Worm (Caenorhabditis elegans) whole organism, L1 larva: ENCODE results near the gene C54D1.7.

Experiments
- C16A3.4 ChIP-seq: fragments of 150-350 bp; optimal IDR thresholded peaks from 2 replicates; lab custom pipeline; 2014; ENCODE audit warnings: missing biosample characterization, missing genetic modification characterization
- aha-1 ChIP-seq: fragments of 150-350 bp; optimal IDR thresholded peaks from 2 replicates; lab custom pipeline; 2014; ENCODE audit warnings: missing biosample characterization, missing genetic modification characterization
- alr-1 ChIP-seq: fragments of 200-800 bp; sonication (Bioruptor generic); optimal IDR thresholded peaks from 2 replicates; lab custom pipeline; 2018; ENCODE audit warnings: borderline replicate concordance, mild to moderate bottlenecking, missing genetic modification characterization, missing compliant biosample characterization
- blmp-1 ChIP-seq: fragments of 150-350 bp; optimal IDR thresholded peaks from 2 replicates; lab custom pipeline; 2014; ENCODE audit warnings: missing biosample characterization, missing genetic modification characterization
- ceh-63 ChIP-seq: fragments of 200-800 bp; sonication (Bioruptor generic); optimal IDR thresholded peaks from 2 replicates; lab custom pipeline; 2018; ENCODE audit warnings: mild to moderate bottlenecking, missing genetic modification characterization, missing compliant biosample characterization
- ceh-90 ChIP-seq: sonication (generic microtip); optimal IDR thresholded peaks from 2 replicates; lab custom pipeline; 2016; ENCODE audit warnings: missing genetic modification characterization, missing compliant biosample characterization
- dsc-1 ChIP-seq: sonication (generic microtip); optimal IDR thresholded peaks from 2 replicates; lab custom pipeline; 2016; ENCODE audit warnings: mild to moderate bottlenecking, missing genetic modification characterization, missing compliant biosample characterization
- efl-1 ChIP-seq, 4 experiments: fragments of 150-350 bp; optimal IDR thresholded peaks in 3 of 4; peaks in 1 of 4; 1 replicate in 1 of 4; 2 replicates in 3 of 4; lab custom pipeline; 2014; ENCODE audit warnings: missing biosample characterization in 2 of 4, missing genetic modification characterization in 2 of 4, missing genetic modification reagents in 2 of 4
- efl-3 ChIP-seq: fragments of 200-800 bp; sonication (Bioruptor generic); optimal IDR thresholded peaks from 2 replicates; lab custom pipeline; 2018; ENCODE audit warnings: mild to moderate bottlenecking, missing genetic modification characterization, missing compliant biosample characterization
- egl-13 ChIP-seq: sonication (generic microtip); optimal IDR thresholded peaks from 2 replicates; lab custom pipeline; 2016; ENCODE audit warnings: missing genotype, missing genetic modification reagents, missing genetic modification characterization, missing compliant biosample characterization
- elt-2 ChIP-seq: sonication (generic microtip); optimal IDR thresholded peaks from 2 replicates; lab custom pipeline; 2016; ENCODE audit warnings: missing genetic modification characterization, mild to moderate bottlenecking, inconsistent platforms, missing compliant biosample characterization, missing genetic modification reagents
- elt-3 ChIP-seq, 6 experiments: fragments of 150-350 bp in 1 of 6; sonication (generic microtip); optimal IDR thresholded peaks; 2 replicates each; lab custom pipeline; 2017 to 2018; ENCODE audit warnings: missing biosample characterization in 6 of 6, missing genetic modification characterization in 6 of 6, inconsistent platforms in 1 of 6
- fkh-10 ChIP-seq: sonication (generic microtip); optimal IDR thresholded peaks from 2 replicates; lab custom pipeline; 2017; ENCODE audit warnings: missing biosample characterization, missing genetic modification reagents, missing genetic modification characterization
- fkh-4 ChIP-seq: sonication (generic microtip); optimal IDR thresholded peaks from 2 replicates; lab custom pipeline; 2016; ENCODE audit warnings: missing compliant biosample characterization, missing genetic modification characterization, borderline replicate concordance
- fkh-8 ChIP-seq: sonication (generic microtip); optimal IDR thresholded peaks from 2 replicates; lab custom pipeline; 2016; ENCODE audit warnings: mild to moderate bottlenecking, missing genetic modification characterization, missing compliant biosample characterization
- grh-1 ChIP-seq: fragments of 200-800 bp; sonication (Bioruptor generic); IDR thresholded peaks from 2 replicates; pipeline ENCODE4 v1.3.6; 2022; ENCODE audit warnings: missing genetic modification reagents, missing genetic modification characterization, missing compliant biosample characterization
- hlh-17 ChIP-seq: fragments of 200-800 bp; sonication (Bioruptor generic); optimal IDR thresholded peaks from 2 replicates; lab custom pipeline; 2018; ENCODE audit warnings: missing genetic modification characterization, mild to moderate bottlenecking, missing compliant biosample characterization, moderate library complexity, borderline replicate concordance
- hlh-4 ChIP-seq: sonication (generic microtip); optimal IDR thresholded peaks from 2 replicates; lab custom pipeline; 2016; ENCODE audit warnings: mild to moderate bottlenecking, missing genetic modification characterization, missing compliant biosample characterization
- irx-1 ChIP-seq: sonication (generic microtip); optimal IDR thresholded peaks from 2 replicates; lab custom pipeline; 2016; ENCODE audit warnings: missing genetic modification characterization, missing compliant biosample characterization
- isw-1 ChIP-seq: fragments of 200-800 bp; sonication (Bioruptor generic); IDR thresholded peaks from 2 replicates; pipeline ENCODE4 v1.3.6; 2022; ENCODE audit warnings: missing genetic modification characterization, missing compliant biosample characterization
- lin-13 ChIP-seq: fragments of 150-350 bp; optimal IDR thresholded peaks from 2 replicates; lab custom pipeline; 2014; ENCODE audit warnings: missing biosample characterization, missing genetic modification reagents, missing genetic modification characterization
- lin-14 ChIP-seq: fragments of 200-800 bp; sonication (Bioruptor generic); optimal IDR thresholded peaks from 2 replicates; lab custom pipeline; 2018; ENCODE audit warnings: mild to moderate bottlenecking, missing genetic modification characterization, moderate library complexity, missing compliant biosample characterization
- lin-15B ChIP-seq: fragments of 150-350 bp; sonication (generic microtip); optimal IDR thresholded peaks from 3 replicates; lab custom pipeline; 2014; ENCODE audit warnings: missing biosample characterization, missing genetic modification characterization
- lin-35 ChIP-seq, 2 experiments: fragments of 150-350 bp; optimal IDR thresholded peaks; 2 replicates each; lab custom pipeline; 2014; ENCODE audit warnings: missing biosample characterization in 2 of 2, missing genetic modification characterization in 2 of 2, missing genetic modification reagents in 2 of 2
- lsy-2 ChIP-seq, 2 experiments: fragments of 150-350 bp; optimal IDR thresholded peaks; 2 replicates each; lab custom pipeline; 2014; ENCODE audit warnings: missing biosample characterization in 2 of 2, missing genetic modification characterization in 2 of 2
- mdl-1 ChIP-seq, 2 experiments: fragments of 150-350 bp; optimal IDR thresholded peaks; 2 replicates each; lab custom pipeline; 2014 to 2017; ENCODE audit warnings: missing biosample characterization in 2 of 2, missing genetic modification characterization in 2 of 2, inconsistent platforms in 1 of 2
- mef-2 ChIP-seq: fragments of 150-350 bp; optimal IDR thresholded peaks from 2 replicates; lab custom pipeline; 2014; ENCODE audit warnings: missing biosample characterization, missing genetic modification characterization
- mep-1 ChIP-seq: fragments of 150-350 bp; optimal IDR thresholded peaks from 2 replicates; lab custom pipeline; 2014; ENCODE audit warnings: missing biosample characterization, missing genetic modification characterization
- nhr-11 ChIP-seq: fragments of 150-350 bp; optimal IDR thresholded peaks from 2 replicates; lab custom pipeline; 2014; ENCODE audit warnings: missing biosample characterization, missing genetic modification characterization
- nhr-12 ChIP-seq: sonication (generic microtip); optimal IDR thresholded peaks from 2 replicates; lab custom pipeline; 2017; ENCODE audit warnings: missing biosample characterization, missing genetic modification characterization
- nhr-237 ChIP-seq: fragments of 150-350 bp; optimal IDR thresholded peaks from 2 replicates; lab custom pipeline; 2014; ENCODE audit warnings: missing biosample characterization, missing genetic modification characterization
- nhr-28 ChIP-seq: fragments of 150-350 bp; optimal IDR thresholded peaks from 2 replicates; lab custom pipeline; 2014; ENCODE audit warnings: missing biosample characterization, missing genetic modification characterization
- nhr-47 ChIP-seq: sonication (generic microtip); optimal IDR thresholded peaks from 2 replicates; lab custom pipeline; 2016; ENCODE audit warnings: mild to moderate bottlenecking, missing genetic modification characterization, moderate library complexity, missing compliant biosample characterization
- nhr-71 ChIP-seq: sonication (generic microtip); optimal IDR thresholded peaks from 2 replicates; lab custom pipeline; 2016; ENCODE audit warnings: mild to moderate bottlenecking, missing genetic modification characterization, moderate library complexity, missing compliant biosample characterization
- nhr-76 ChIP-seq: sonication (generic microtip); optimal IDR thresholded peaks from 2 replicates; lab custom pipeline; 2017; ENCODE audit warnings: missing biosample characterization, missing genetic modification characterization
- nhr-84 ChIP-seq: sonication (generic microtip); optimal IDR thresholded peaks from 2 replicates; lab custom pipeline; 2017; ENCODE audit warnings: missing biosample characterization, missing genetic modification characterization
- nhr-85 ChIP-seq: sonication (generic microtip); peaks from one replicate; lab custom pipeline; 2016; ENCODE audit warnings: missing genetic modification characterization, inconsistent platforms, missing compliant biosample characterization
- pag-3 ChIP-seq: sonication (generic microtip); optimal IDR thresholded peaks from 2 replicates; lab custom pipeline; 2017; ENCODE audit warnings: missing genetic modification characterization, mild to moderate bottlenecking, missing compliant biosample characterization, antibody characterized with exemption, borderline replicate concordance; ENCODE audit not compliant: insufficient read depth
- pax-3 ChIP-seq: fragments of 200-800 bp; sonication (Bioruptor generic); optimal IDR thresholded peaks from 2 replicates; lab custom pipeline; 2018; ENCODE audit warnings: mild to moderate bottlenecking, missing genetic modification characterization, moderate library complexity, missing compliant biosample characterization
- rnt-1 ChIP-seq: sonication (generic microtip); optimal IDR thresholded peaks from 2 replicates; lab custom pipeline; 2016; ENCODE audit warnings: mild to moderate bottlenecking, missing genetic modification characterization, moderate library complexity, missing compliant biosample characterization
- skn-1 ChIP-seq: fragments of 150-350 bp; optimal IDR thresholded peaks from 2 replicates; lab custom pipeline; 2014; ENCODE audit warnings: missing biosample characterization, missing genetic modification characterization
- snu-23 ChIP-seq: sonication (generic microtip); optimal IDR thresholded peaks from 2 replicates; lab custom pipeline; 2016; ENCODE audit warnings: missing genetic modification characterization, missing compliant biosample characterization
- sox-4 ChIP-seq: sonication (generic microtip); optimal IDR thresholded peaks from 2 replicates; lab custom pipeline; 2016; ENCODE audit warnings: missing genetic modification characterization, missing compliant biosample characterization
- sptf-1 ChIP-seq: fragments of 150-350 bp; optimal IDR thresholded peaks from 2 replicates; lab custom pipeline; 2014; ENCODE audit warnings: missing biosample characterization, missing genetic modification characterization
- unc-86 ChIP-seq: sonication (generic microtip); optimal IDR thresholded peaks from 2 replicates; lab custom pipeline; 2016; ENCODE audit warnings: missing genetic modification characterization, missing compliant biosample characterization
- vab-15 ChIP-seq: sonication (generic microtip); optimal IDR thresholded peaks from 2 replicates; lab custom pipeline; 2017; ENCODE audit warnings: missing genotype, mild to moderate bottlenecking, missing genetic modification characterization, missing compliant biosample characterization
- xbp-1 ChIP-seq: sonication (generic microtip); optimal IDR thresholded peaks from 2 replicates; lab custom pipeline; 2016; ENCODE audit warnings: missing genetic modification characterization, missing compliant biosample characterization

The C54D1.7 gene

DNA sequence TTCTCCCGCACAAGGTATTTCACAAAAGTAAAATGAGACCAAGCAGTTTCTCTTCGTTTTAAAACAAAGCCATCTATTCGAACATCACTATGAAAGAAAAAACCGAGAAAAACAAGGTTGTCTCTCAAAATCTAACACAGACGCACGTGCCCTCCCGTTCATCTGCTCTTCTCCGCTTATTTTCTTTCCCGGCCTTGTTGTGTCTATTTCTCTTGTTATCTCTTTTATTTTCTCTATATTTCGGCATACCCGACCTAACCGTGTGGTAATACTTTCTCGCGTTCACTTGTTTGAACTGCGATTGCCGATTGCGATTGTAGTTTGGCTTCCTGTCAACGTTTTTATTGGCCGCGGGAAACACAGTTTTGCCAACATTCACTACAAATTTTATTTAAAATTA is 26.4 kb downstream of the C54D1.7 start:
- TF ChIP-seq mep-1 (tag; lab: Kevin White, UChicago): peak; percentile 17
- TF ChIP-seq skn-1 (tag; lab: Kevin White, UChicago): peak; percentile 14
- TF ChIP-seq lin-14: peak; percentile 85
- TF ChIP-seq blmp-1 (tag; lab: Kevin White, UChicago): peak; percentile 86
- TF ChIP-seq snu-23 (GFP tag; lab: Kevin White, UChicago): peak; percentile 11
- peak; percentile 11 for TF ChIP-seq nhr-71 (tag; lab: Kevin White, UChicago)
- no peak for TF ChIP-seq nhr-85 (tag; lab: Kevin White, UChicago)
- no peak for TF ChIP-seq efl-1 (optimal IDR thresholded peaks at IDR 0.05; lab: Kevin White, UChicago)
- peak in 1 of 2 experiments; percentile 49 for TF ChIP-seq efl-1 (GFP tag; optimal IDR thresholded peaks at IDR 0.05 in 1 of 2; lab: Kevin White, UChicago)
- TF ChIP-seq mdl-1 (tag; optimal IDR thresholded peaks at IDR 0.05; lab: Kevin White, UChicago): peak in 1 of 2 experiments; percentile 77
- TF ChIP-seq hlh-4 (tag; lab: Kevin White, UChicago): no peak
- TF ChIP-seq sptf-1 (tag; lab: Kevin White, UChicago): no peak
- peak in 1 of 2 experiments; percentile 24 for TF ChIP-seq lin-35 (GFP tag; optimal IDR thresholded peaks at IDR 0.05; lab: Kevin White, UChicago)
- peak in 1 of 2 experiments; percentile 5 for TF ChIP-seq lsy-2 (tag; optimal IDR thresholded peaks at IDR 0.05; lab: Kevin White, UChicago)
- peak in 1 of 6 experiments; percentile 11 for TF ChIP-seq elt-3 (tag; optimal IDR thresholded peaks at IDR 0.05; lab: Kevin White, UChicago)
- no peak for TF ChIP-seq isw-1

DNA sequence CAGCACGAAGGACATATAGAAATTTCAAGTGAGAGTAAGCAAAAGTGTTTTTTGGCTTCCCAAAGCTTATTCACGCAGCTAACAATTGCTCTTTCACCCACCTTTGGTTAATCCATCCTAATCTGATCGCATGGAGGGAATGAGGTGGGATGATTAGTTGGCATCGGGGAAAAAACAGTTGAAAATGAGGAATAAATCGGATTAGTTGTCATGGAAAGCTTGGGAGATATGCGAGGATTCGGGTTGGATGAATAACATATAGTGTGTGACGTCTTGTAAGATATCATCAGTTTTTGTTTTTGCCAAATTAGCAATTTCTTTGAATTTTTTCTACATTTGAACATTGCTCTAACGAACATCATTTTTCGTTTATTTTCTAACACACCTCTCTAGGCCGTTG is 27.2 kb downstream of the C54D1.7 start:
- no peak for TF ChIP-seq pag-3 (tag; lab: Kevin White, UChicago)
- TF ChIP-seq alr-1: no peak
- no peak for TF ChIP-seq ceh-90 (tag; lab: Kevin White, UChicago)
- TF ChIP-seq mef-2: no peak
- no peak for TF ChIP-seq hlh-17
- no peak for TF ChIP-seq nhr-84 (tag; lab: Kevin White, UChicago)
- peak; percentile 44 for TF ChIP-seq sox-4 (tag; lab: Kevin White, UChicago)
- TF ChIP-seq lin-13 (GFP tag; lab: Kevin White, UChicago): no peak
- TF ChIP-seq lin-35 (GFP tag; optimal IDR thresholded peaks at IDR 0.05; lab: Kevin White, UChicago): no peak
- no peak for TF ChIP-seq nhr-76
- TF ChIP-seq efl-3: no peak
- peak; percentile 40 for TF ChIP-seq nhr-47
- TF ChIP-seq irx-1 (tag; lab: Kevin White, UChicago): no peak
- no peak for TF ChIP-seq C16A3.4 (tag; lab: Kevin White, UChicago)
- no peak for TF ChIP-seq vab-15 (tag; lab: Kevin White, UChicago)
- TF ChIP-seq nhr-85 (tag; lab: Kevin White, UChicago): no peak
- no peak for TF ChIP-seq sptf-1 (tag; lab: Kevin White, UChicago)
- no peak for TF ChIP-seq lin-14
- TF ChIP-seq elt-2 (tag; lab: Kevin White, UChicago): no peak
- TF ChIP-seq rnt-1 (tag; lab: Kevin White, UChicago): no peak
- no peak for TF ChIP-seq hlh-4 (tag; lab: Kevin White, UChicago)
- no peak for TF ChIP-seq blmp-1 (tag; lab: Kevin White, UChicago)
- TF ChIP-seq pax-3 (tag; lab: Kevin White, UChicago): peak; percentile 69
- no peak for TF ChIP-seq mdl-1 (tag; optimal IDR thresholded peaks at IDR 0.05; lab: Kevin White, UChicago)
- no peak for TF ChIP-seq nhr-28 (tag; lab: Kevin White, UChicago)
- peak; percentile 96 for TF ChIP-seq dsc-1 (tag; lab: Kevin White, UChicago)
- peak; percentile 57 for TF ChIP-seq fkh-8 (tag; lab: Kevin White, UChicago)
- no peak for TF ChIP-seq nhr-237 (tag; lab: Kevin White, UChicago)
- no peak for TF ChIP-seq lsy-2 (tag; optimal IDR thresholded peaks at IDR 0.05; lab: Kevin White, UChicago)
- TF ChIP-seq grh-1: no peak
- no peak for TF ChIP-seq fkh-10 (GFP tag; lab: Kevin White, UChicago)
- TF ChIP-seq efl-1 (optimal IDR thresholded peaks at IDR 0.05; lab: Kevin White, UChicago): no peak
- peak in 1 of 2 experiments; percentile 51 for TF ChIP-seq efl-1 (GFP tag; optimal IDR thresholded peaks at IDR 0.05 in 1 of 2; lab: Kevin White, UChicago)
- no peak for TF ChIP-seq ceh-63 (GFP tag; lab: Kevin White, UChicago)
- TF ChIP-seq nhr-11 (tag; lab: Kevin White, UChicago): no peak
- no peak for TF ChIP-seq lin-15B
- no peak for TF ChIP-seq fkh-4 (tag; lab: Kevin White, UChicago)
- no peak for TF ChIP-seq nhr-12 (tag; lab: Kevin White, UChicago)
- no peak for TF ChIP-seq xbp-1 (tag; lab: Kevin White, UChicago)
- TF ChIP-seq aha-1 (tag; lab: Kevin White, UChicago): no peak
- TF ChIP-seq unc-86: no peak
- TF ChIP-seq egl-13 (tag; lab: Kevin White, UChicago): peak; percentile 46
